Fruit fly (Drosophila melanogaster): ENCODE results near the gene CG4884.

dm6 chr3R:27916355-27917019, 42.6 kb downstream of the CG4884 start, which contains the start of the genes CG5003 and mRpS22:
- no peak for TF ChIP-seq ttk (optimal IDR thresholded peaks at IDR 0.05)
- TF ChIP-seq psq (optimal IDR thresholded peaks at IDR 0.05) = no peak
- TF ChIP-seq insv (optimal IDR thresholded peaks at IDR 0.05) = no peak

All from Kc167 (cell line).